Worm (Caenorhabditis elegans): ENCODE measurements around the gene hxk-3.

- no peak for TF ChIP-seq unc-39 (tag; optimal IDR thresholded peaks at IDR 0.05)
- TF ChIP-seq nhr-76 (tag; optimal IDR thresholded peaks at IDR 0.05): no peak
- no peak for TF ChIP-seq pha-4 (tag; optimal IDR thresholded peaks at IDR 0.05)
- TF ChIP-seq sptf-1 (tag; optimal IDR thresholded peaks at IDR 0.05): no peak
- TF ChIP-seq nhr-12 (tag; optimal IDR thresholded peaks at IDR 0.05): no peak
- no peak for TF ChIP-seq nhr-237 (tag; optimal IDR thresholded peaks at IDR 0.05)
- no peak for TF ChIP-seq unc-62 (GFP tag; optimal IDR thresholded peaks at IDR 0.05)
- TF ChIP-seq mep-1 (tag; optimal IDR thresholded peaks at IDR 0.05): no peak
- no peak for TF ChIP-seq elt-1 (tag; optimal IDR thresholded peaks at IDR 0.05; ENCODE audit: borderline replicate concordance, insufficient read depth)
- TF ChIP-seq snpc-4 (tag; optimal IDR thresholded peaks at IDR 0.05): no peak
- TF ChIP-seq ztf-11 (tag; optimal IDR thresholded peaks at IDR 0.05): no peak
- no peak for TF ChIP-seq lsy-2 (tag; optimal IDR thresholded peaks at IDR 0.05)
Measured at ce11 chrIV:1465462-1465861, 32.0 kb upstream of the hxk-3 start.
